Worm (Caenorhabditis elegans) whole organism, L4 larva: ENCODE results near the gene fbxa-218.

ENCODE experiments used
- F10B5.3 ChIP-seq: sonication (generic microtip); optimal IDR thresholded peaks from 2 replicates; lab custom pipeline; 2016; ENCODE audit warnings: mild to moderate bottlenecking, missing genetic modification characterization, missing compliant biosample characterization
- F37D6.2 ChIP-seq: sonication (generic microtip); optimal IDR thresholded peaks from 2 replicates; lab custom pipeline; 2016; ENCODE audit warnings: mild to moderate bottlenecking, missing genetic modification characterization, missing compliant biosample characterization
- T20F7.1 ChIP-seq: fragments of 200-800 bp; sonication (Bioruptor generic); optimal IDR thresholded peaks from 2 replicates; lab custom pipeline; 2018; ENCODE audit warnings: mild to moderate bottlenecking, missing genetic modification characterization, missing compliant biosample characterization
- Y75B8A.6 ChIP-seq: fragments of 200-800 bp; sonication (Bioruptor generic); IDR thresholded peaks from 2 replicates; pipeline ENCODE4 v1.3.6; 2022; ENCODE audit warnings: missing genetic modification reagents, missing genetic modification characterization, missing compliant biosample characterization
- aha-1 ChIP-seq: fragments of 150-350 bp; peaks from one replicate; lab custom pipeline; 2014; ENCODE audit warnings: missing biosample characterization, missing genetic modification characterization
- ama-1 ChIP-seq: fragments of 150-350 bp; optimal IDR thresholded peaks from 2 replicates; lab custom pipeline; 2014; ENCODE audit warnings: inconsistent platforms, mixed read lengths
- ceh-32 ChIP-seq: sonication (generic microtip); optimal IDR thresholded peaks from 2 replicates; lab custom pipeline; 2016; ENCODE audit warnings: mild to moderate bottlenecking, missing genetic modification characterization, missing compliant biosample characterization; ENCODE audit not compliant: poor library complexity
- dmd-6 ChIP-seq: fragments of 200-800 bp; sonication (Bioruptor generic); IDR thresholded peaks from 2 replicates; pipeline ENCODE4 v1.3.6; 2022; ENCODE audit warnings: missing genetic modification reagents, missing genetic modification characterization, missing compliant biosample characterization
- dmd-8 ChIP-seq: fragments of 200-800 bp; sonication (Bioruptor generic); IDR thresholded peaks from 2 replicates; pipeline ENCODE4 v1.3.6; 2022; ENCODE audit warnings: missing genetic modification characterization, missing compliant biosample characterization
- dmd-9 ChIP-seq: fragments of 200-800 bp; sonication (Bioruptor generic); IDR thresholded peaks from 2 replicates; pipeline ENCODE4 v1.3.6; 2022; ENCODE audit warnings: missing genetic modification reagents, missing genetic modification characterization, missing compliant biosample characterization
- egl-43 ChIP-seq: fragments of 200-800 bp; sonication (Bioruptor generic); IDR thresholded peaks from 2 replicates; pipeline ENCODE4 v1.3.6; 2022; ENCODE audit warnings: missing genetic modification reagents, missing genetic modification characterization, missing compliant biosample characterization
- fkh-10 ChIP-seq: fragments of 150-350 bp; optimal IDR thresholded peaks from 2 replicates; lab custom pipeline; 2014; ENCODE audit warnings: missing biosample characterization, missing genetic modification reagents, missing genetic modification characterization
- hmg-1.1 ChIP-seq: fragments of 200-800 bp; sonication (Bioruptor generic); IDR thresholded peaks from 2 replicates; pipeline ENCODE4 v1.3.6; 2022; ENCODE audit warnings: missing genetic modification reagents, missing genetic modification characterization, missing compliant biosample characterization
- jun-1 ChIP-seq: fragments of 150-350 bp; optimal IDR thresholded peaks from 2 replicates; lab custom pipeline; 2014; ENCODE audit warnings: missing biosample characterization, missing genetic modification reagents, missing genetic modification characterization
- lin-29 ChIP-seq: fragments of 200-800 bp; sonication (Bioruptor generic); IDR thresholded peaks from 2 replicates; pipeline ENCODE4 v1.3.6; 2022; ENCODE audit warnings: missing genetic modification reagents, missing genetic modification characterization, missing compliant biosample characterization
- lin-38 ChIP-seq: fragments of 200-800 bp; sonication (Bioruptor generic); IDR thresholded peaks from 2 replicates; pipeline ENCODE4 v1.3.6; 2022; ENCODE audit warnings: missing genetic modification reagents, missing genetic modification characterization, missing compliant biosample characterization
- lsy-2 ChIP-seq, 2 experiments: fragments of 150-350 bp in 1 of 2; sonication (generic microtip) in 1 of 2; optimal IDR thresholded peaks; 2 replicates each; lab custom pipeline; 2014 to 2017; ENCODE audit warnings: missing biosample characterization in 2 of 2, missing genetic modification characterization in 2 of 2
- madf-9 ChIP-seq: fragments of 200-800 bp; sonication (Bioruptor generic); conservative IDR thresholded peaks from 2 replicates; pipeline ENCODE4 v1.3.6; 2022; ENCODE audit warnings: missing genetic modification reagents, missing genetic modification characterization, missing compliant biosample characterization
- mdt-29 ChIP-seq: fragments of 200-800 bp; sonication (Bioruptor generic); IDR thresholded peaks from 2 replicates; pipeline ENCODE4 v1.3.6; 2022; ENCODE audit warnings: missing genetic modification reagents, missing genetic modification characterization, missing compliant biosample characterization
- mep-1 ChIP-seq: fragments of 150-350 bp; sonication (generic microtip); optimal IDR thresholded peaks from 3 replicates; lab custom pipeline; 2014; ENCODE audit warnings: missing biosample characterization, missing genetic modification characterization
- mes-2 ChIP-seq: sonication (generic microtip); optimal IDR thresholded peaks from 2 replicates; lab custom pipeline; 2016; ENCODE audit warnings: missing genotype, mild to moderate bottlenecking, missing genetic modification characterization, missing compliant biosample characterization; ENCODE audit not compliant: poor library complexity, severe bottlenecking
- mxl-2 ChIP-seq: fragments of 200-800 bp; sonication (Bioruptor generic); conservative IDR thresholded peaks from 2 replicates; pipeline ENCODE4 v1.3.6; 2022; ENCODE audit warnings: missing genetic modification reagents, missing genetic modification characterization, missing compliant biosample characterization
- nhr-10 ChIP-seq: fragments of 150-350 bp; optimal IDR thresholded peaks from 2 replicates; lab custom pipeline; 2014; ENCODE audit warnings: missing biosample characterization, missing genetic modification characterization
- nhr-41 ChIP-seq: fragments of 200-800 bp; sonication (Bioruptor generic); IDR thresholded peaks from 2 replicates; pipeline ENCODE4 v1.3.6; 2022; ENCODE audit warnings: missing genetic modification reagents, missing genetic modification characterization, missing compliant biosample characterization
- nhr-48 ChIP-seq: sonication (generic microtip); optimal IDR thresholded peaks from 2 replicates; lab custom pipeline; 2016; ENCODE audit warnings: mild to moderate bottlenecking, missing genetic modification characterization, missing compliant biosample characterization
- pha-4 ChIP-seq, 2 experiments: fragments of 150-350 bp in 1 of 2; fragments of 200-800 bp in 1 of 2; sonication (Bioruptor generic) in 1 of 2; IDR thresholded peaks in 1 of 2; optimal IDR thresholded peaks in 1 of 2; 2 replicates each; pipeline versions ENCODE4 v1.3.6 to Lab custom; 2014 to 2022; ENCODE audit warnings: missing genetic modification characterization in 2 of 2, missing genetic modification reagents in 2 of 2, missing biosample characterization in 1 of 2, missing compliant biosample characterization in 1 of 2
- php-3 ChIP-seq: fragments of 200-800 bp; sonication (Bioruptor generic); IDR thresholded peaks from 2 replicates; pipeline ENCODE4 v1.3.6; 2022; ENCODE audit warnings: missing genetic modification reagents, missing genetic modification characterization, missing compliant biosample characterization
- set-16 ChIP-seq: fragments of 200-800 bp; sonication (Bioruptor generic); IDR thresholded peaks from 2 replicates; pipeline ENCODE4 v1.3.6; 2022; ENCODE audit warnings: missing genetic modification reagents, missing genetic modification characterization, missing compliant biosample characterization
- spr-1 ChIP-seq: sonication (generic microtip); optimal IDR thresholded peaks from 2 replicates; lab custom pipeline; 2016; ENCODE audit warnings: mild to moderate bottlenecking, missing genetic modification characterization, missing compliant biosample characterization
- tag-97 ChIP-seq: fragments of 200-800 bp; sonication (Bioruptor generic); IDR thresholded peaks from 2 replicates; pipeline ENCODE4 v1.3.6; 2022; ENCODE audit warnings: missing genetic modification characterization, missing compliant biosample characterization
- zag-1 ChIP-seq: fragments of 150-350 bp; optimal IDR thresholded peaks from 2 replicates; lab custom pipeline; 2014; ENCODE audit warnings: missing biosample characterization, missing genetic modification characterization
- ztf-7 ChIP-seq: fragments of 150-350 bp; optimal IDR thresholded peaks from 2 replicates; lab custom pipeline; 2014; ENCODE audit warnings: missing biosample characterization, missing genetic modification characterization

fbxa-218 gene

ce11 chrIII:12458970-12459369 lies 22.7 kb downstream of the fbxa-218 start:
- TF ChIP-seq aha-1 (tag; lab: Kevin White, UChicago) (peak; percentile 92), php-3 (GFP tag; lab: Robert Waterston, UW) (no peak)

- TF ChIP-seq pha-4 (GFP tag; IDR thresholded peaks at IDR 0.05; lab: Robert Waterston, UW) (no peak), pha-4 (tag; optimal IDR thresholded peaks at IDR 0.05; lab: Kevin White, UChicago) (no peak), ama-1 (lab: Kevin White, UChicago) (no peak), lsy-2 (tag; optimal IDR thresholded peaks at IDR 0.05; lab: Kevin White, UChicago) (no peak)
Observed at ce11 chrIII:12466310-12466709, 30.0 kb downstream of the fbxa-218 start, which contains the start of gene pstk-1. Gene pstk-1 (plus strand): TSS chrIII:12466610.

- TF ChIP-seq mdt-29 (GFP tag; lab: Robert Waterston, UW) (no peak), mes-2 (tag; lab: Kevin White, UChicago) (no peak), spr-1 (tag; lab: Kevin White, UChicago) (no peak), Y75B8A.6 (GFP tag; lab: Robert Waterston, UW) (no peak), dmd-6 (no peak), madf-9 (GFP tag; lab: Robert Waterston, UW) (no peak), mxl-2 (GFP tag; lab: Robert Waterston, UW) (no peak), fkh-10 (GFP tag; lab: Kevin White, UChicago) (no peak), nhr-10 (tag; lab: Kevin White, UChicago) (no peak), hmg-1.1 (GFP tag; lab: Robert Waterston, UW) (no peak), T20F7.1 (no peak), tag-97 (GFP tag; lab: Robert Waterston, UW) (no peak), F37D6.2 (tag; lab: Kevin White, UChicago) (no peak), pha-4 (GFP tag; IDR thresholded peaks at IDR 0.05; lab: Robert Waterston, UW) (no peak), pha-4 (tag; optimal IDR thresholded peaks at IDR 0.05; lab: Kevin White, UChicago) (no peak), dmd-9 (GFP tag; lab: Robert Waterston, UW) (no peak), jun-1 (tag; lab: Kevin White, UChicago) (no peak), dmd-8 (no peak), F10B5.3 (tag; lab: Kevin White, UChicago) (no peak), lin-38 (GFP tag; lab: Robert Waterston, UW) (no peak), mep-1 (tag; lab: Kevin White, UChicago) (no peak)
Observed at ce11 chrIII:12468869-12469268, 32.6 kb downstream of the fbxa-218 start, which contains the start of gene Y49E10.29. Gene Y49E10.29 (plus strand): TSS chrIII:12469169.

- no peak for TF ChIP-seq ceh-32 (tag; lab: Kevin White, UChicago)
- no peak for TF ChIP-seq egl-43 (GFP tag; lab: Robert Waterston, UW)
- TF ChIP-seq set-16, result peak; percentile 88
- no peak for TF ChIP-seq ztf-7 (tag; lab: Kevin White, UChicago)
- TF ChIP-seq mdt-29 (GFP tag; lab: Robert Waterston, UW), result no peak
- no peak for TF ChIP-seq zag-1 (tag; lab: Kevin White, UChicago)
- no peak for TF ChIP-seq hmg-1.1 (GFP tag; lab: Robert Waterston, UW)
Observed at ce11 chrIII:12469800-12470199, 33.5 kb downstream of the fbxa-218 start.

ce11 chrIII:12470589-12470988 lies 34.3 kb downstream of the fbxa-218 start:
- TF ChIP-seq nhr-41 (GFP tag; lab: Robert Waterston, UW) (no peak), set-16 (peak; percentile 91), nhr-48 (tag; lab: Kevin White, UChicago) (no peak), lin-29 (GFP tag; lab: Robert Waterston, UW) (no peak), aha-1 (tag; lab: Kevin White, UChicago) (peak; percentile 39)
- TF ChIP-seq, all 104 proteins: peak for 2
